Fruit fly (Drosophila melanogaster) whole organism, wandering third instar larva: ENCODE measurements around the gene msl-3.

ENCODE experiments used
- Hr78 ChIP-seq: fragments of >200 bp; optimal IDR thresholded peaks from 2 replicates; lab custom pipeline; 2017; ENCODE audit warnings: missing biosample characterization, missing genetic modification characterization
- Mio ChIP-seq: sonication (Bioruptor generic); optimal IDR thresholded peaks from 2 replicates; lab custom pipeline; 2016; ENCODE audit warnings: missing biosample characterization, missing genetic modification characterization
- OdsH ChIP-seq: fragments of 200-800 bp; sonication (Bioruptor generic); optimal IDR thresholded peaks from 2 replicates; lab custom pipeline; 2016; ENCODE audit warnings: missing biosample characterization, mild to moderate bottlenecking, missing genetic modification characterization
- Sp1 ChIP-seq: fragments of 200-800 bp; sonication (Bioruptor generic); optimal IDR thresholded peaks from 3 replicates; lab custom pipeline; 2019; ENCODE audit warnings: missing biosample characterization, mild to moderate bottlenecking, missing genetic modification characterization, moderate library complexity
- Vsx2 ChIP-seq: fragments of 200-300, 225-300 bp; sonication (Bioruptor generic); optimal IDR thresholded peaks from 2 replicates; lab custom pipeline; 2018; ENCODE audit warnings: missing biosample characterization, missing genetic modification characterization; ENCODE audit not compliant: partially characterized antibody
- dsf ChIP-seq: sonication (Bioruptor generic); optimal IDR thresholded peaks from 2 replicates; lab custom pipeline; 2016; ENCODE audit warnings: missing biosample characterization, missing genetic modification characterization, borderline replicate concordance
- fru ChIP-seq: fragments of 200-800 bp; sonication (Bioruptor generic); optimal IDR thresholded peaks from 3 replicates; lab custom pipeline; 2016; ENCODE audit warnings: missing biosample characterization, mild to moderate bottlenecking, missing genetic modification characterization
- h ChIP-seq: fragments of 200-800 bp; sonication (Bioruptor generic); optimal IDR thresholded peaks from 3 replicates; lab custom pipeline; 2016; ENCODE audit warnings: missing biosample characterization, mild to moderate bottlenecking, missing genetic modification characterization
- psq ChIP-seq: fragments of 200-800 bp; sonication (Bioruptor generic); optimal IDR thresholded peaks from 3 replicates; lab custom pipeline; 2017; ENCODE audit warnings: missing biosample characterization, mild to moderate bottlenecking, missing genetic modification characterization, moderate library complexity
- sv ChIP-seq: fragments of 200-800 bp; sonication (Bioruptor generic); optimal IDR thresholded peaks from 3 replicates; lab custom pipeline; 2016; ENCODE audit warnings: missing biosample characterization, missing genetic modification characterization
- usp ChIP-seq: fragments of >200 bp; optimal IDR thresholded peaks from 2 replicates; lab custom pipeline; 2017; ENCODE audit warnings: missing biosample characterization, missing genetic modification characterization

DNA sequence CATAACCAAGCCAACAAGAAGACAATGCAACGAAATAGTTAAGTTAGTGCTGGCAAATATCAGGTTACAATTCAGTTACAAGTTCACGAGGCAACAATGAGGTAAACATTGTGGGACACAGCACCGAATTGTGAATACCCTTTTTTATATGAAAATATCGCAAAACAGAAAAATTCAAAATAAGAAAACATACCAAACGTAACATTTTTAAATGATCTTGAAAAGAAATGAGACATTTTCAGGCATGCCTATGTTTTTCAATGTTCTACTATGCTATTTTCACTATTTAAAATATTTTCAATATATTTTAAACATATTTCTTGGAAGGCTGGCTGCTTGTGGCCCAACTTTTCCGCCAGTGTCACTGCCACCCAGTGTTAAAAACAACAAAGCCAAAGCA lies 21.4 kb downstream of the msl-3 start:
- TF ChIP-seq usp (GFP tag; lab: Kevin White, UChicago), result no peak
- TF ChIP-seq psq (GFP tag; lab: Kevin White, UChicago), result no peak
- no peak for TF ChIP-seq h
- TF ChIP-seq Mio (GFP tag; lab: Kevin White, UChicago), result no peak
- no peak for TF ChIP-seq sv
- TF ChIP-seq dsf (GFP tag; lab: Kevin White, UChicago), result no peak
- no peak for TF ChIP-seq Hr78
- no peak for TF ChIP-seq OdsH
- no peak for TF ChIP-seq Vsx2
- no peak for TF ChIP-seq Sp1 (GFP tag; lab: Kevin White, UChicago)
- no peak for TF ChIP-seq fru (GFP tag; lab: Kevin White, UChicago)
